Worm (Caenorhabditis elegans): Measurements from ENCODE around the gene Y50D4A.1.

ce11 chrV:1242432-1242831, 34.7 kb downstream of the Y50D4A.1 start:
- TF ChIP-seq ces-1 (GFP tag; optimal IDR thresholded peaks at IDR 0.05) (no peak), ceh-8 (GFP tag; optimal IDR thresholded peaks at IDR 0.05) (no peak), fos-1 (tag; optimal IDR thresholded peaks at IDR 0.05) (no peak), alr-1 (tag; optimal IDR thresholded peaks at IDR 0.05; ENCODE audit: borderline replicate concordance) (no peak), ztf-11 (tag; optimal IDR thresholded peaks at IDR 0.05) (no peak), elt-3 (tag; optimal IDR thresholded peaks at IDR 0.05) (no peak), mdl-1 (tag; optimal IDR thresholded peaks at IDR 0.05) (no peak), nhr-47 (tag; optimal IDR thresholded peaks at IDR 0.05) (no peak), fkh-10 (GFP tag; optimal IDR thresholded peaks at IDR 0.05) (no peak), tbx-2 (tag; optimal IDR thresholded peaks at IDR 0.05) (no peak), unc-62 (GFP tag; optimal IDR thresholded peaks at IDR 0.05) (no peak)
